Worm (Caenorhabditis elegans) whole organism, L3 larva: Measurements from ENCODE around the gene str-3.
A peak's percentile ranks its signal among the peaks of the same experiment; 100 is the strongest.

Experiments
- aly-2 ChIP-seq: fragments of 150-350 bp; optimal IDR thresholded peaks from 2 replicates; lab custom pipeline; 2014; ENCODE audit warnings: missing biosample characterization, missing genetic modification characterization
- ama-1 ChIP-seq: fragments of 150-350 bp; optimal IDR thresholded peaks from 2 replicates; lab custom pipeline; 2018
- ceh-28 ChIP-seq: fragments of 150-350 bp; optimal IDR thresholded peaks from 2 replicates; lab custom pipeline; 2014; ENCODE audit warnings: missing biosample characterization, missing genetic modification reagents, missing genetic modification characterization
- ceh-9 ChIP-seq: sonication (generic microtip); optimal IDR thresholded peaks from 2 replicates; lab custom pipeline; 2018; ENCODE audit warnings: missing biosample characterization, missing genetic modification characterization
- daf-12 ChIP-seq: fragments of 150-350 bp; optimal IDR thresholded peaks from 2 replicates; lab custom pipeline; 2014; ENCODE audit warnings: missing biosample characterization, missing genetic modification reagents, missing genetic modification characterization
- egl-5 ChIP-seq: fragments of 150-350 bp; optimal IDR thresholded peaks from 2 replicates; lab custom pipeline; 2017; ENCODE audit warnings: missing biosample characterization, missing genetic modification reagents, missing genetic modification characterization, inconsistent platforms
- eor-1 ChIP-seq, 2 experiments: fragments of 150-350 bp; optimal IDR thresholded peaks; 2 replicates each; lab custom pipeline; 2014 to 2018; ENCODE audit warnings: missing biosample characterization in 2 of 2, missing genetic modification characterization in 2 of 2
- fkh-10 ChIP-seq: sonication (generic microtip); optimal IDR thresholded peaks from 2 replicates; lab custom pipeline; 2017; ENCODE audit warnings: missing biosample characterization, missing genetic modification reagents, missing genetic modification characterization
- fos-1 ChIP-seq: fragments of 150-350 bp; optimal IDR thresholded peaks from 2 replicates; lab custom pipeline; 2014; ENCODE audit warnings: missing biosample characterization, missing genetic modification characterization
- hmg-11 ChIP-seq: sonication (generic microtip); optimal IDR thresholded peaks from 2 replicates; lab custom pipeline; 2016; ENCODE audit warnings: missing genetic modification characterization, missing compliant biosample characterization
- jun-1 ChIP-seq: fragments of 150-350 bp; optimal IDR thresholded peaks from 2 replicates; lab custom pipeline; 2014; ENCODE audit warnings: missing biosample characterization, missing genetic modification reagents, missing genetic modification characterization
- lin-15B ChIP-seq: fragments of 150-350 bp; optimal IDR thresholded peaks from 2 replicates; lab custom pipeline; 2014; ENCODE audit warnings: missing biosample characterization, missing genetic modification characterization
- lin-39 ChIP-seq: fragments of 150-350 bp; optimal IDR thresholded peaks from 2 replicates; lab custom pipeline; 2018; ENCODE audit warnings: missing biosample characterization, missing genetic modification reagents, missing genetic modification characterization
- lsy-12 ChIP-seq: sonication (generic microtip); optimal IDR thresholded peaks from 2 replicates; lab custom pipeline; 2016; ENCODE audit warnings: mild to moderate bottlenecking, missing genetic modification characterization, missing compliant biosample characterization
- mdl-1 ChIP-seq: fragments of 150-350 bp; optimal IDR thresholded peaks from 2 replicates; lab custom pipeline; 2014; ENCODE audit warnings: missing biosample characterization, missing genetic modification characterization
- mml-1 ChIP-seq: fragments of 150-350 bp; sonication (generic microtip); optimal IDR thresholded peaks from 3 replicates; lab custom pipeline; 2014; ENCODE audit warnings: missing biosample characterization, missing genetic modification characterization
- nfya-1 ChIP-seq: sonication (generic microtip); optimal IDR thresholded peaks from 2 replicates; lab custom pipeline; 2017; ENCODE audit warnings: missing genetic modification characterization, mild to moderate bottlenecking, missing compliant biosample characterization, antibody characterized with exemption, moderate library complexity; ENCODE audit not compliant: insufficient read depth
- nhr-11 ChIP-seq: fragments of 150-350 bp; optimal IDR thresholded peaks from 2 replicates; lab custom pipeline; 2014; ENCODE audit warnings: missing biosample characterization, missing genetic modification characterization
- nhr-12 ChIP-seq: fragments of 150-350 bp; optimal IDR thresholded peaks from 2 replicates; lab custom pipeline; 2014; ENCODE audit warnings: missing biosample characterization, missing genetic modification characterization
- nhr-237 ChIP-seq: fragments of 150-350 bp; optimal IDR thresholded peaks from 2 replicates; lab custom pipeline; 2014; ENCODE audit warnings: missing biosample characterization, missing genetic modification characterization
- nhr-28 ChIP-seq: fragments of 150-350 bp; optimal IDR thresholded peaks from 2 replicates; lab custom pipeline; 2014; ENCODE audit warnings: missing biosample characterization, missing genetic modification characterization
- nhr-43 ChIP-seq: sonication (generic microtip); optimal IDR thresholded peaks from 2 replicates; lab custom pipeline; 2016; ENCODE audit warnings: mild to moderate bottlenecking, missing genetic modification characterization, missing compliant biosample characterization; ENCODE audit not compliant: poor library complexity, severe bottlenecking
- pha-4 ChIP-seq: fragments of 150-350 bp; optimal IDR thresholded peaks from 2 replicates; lab custom pipeline; 2014; ENCODE audit warnings: missing biosample characterization, missing genetic modification reagents, missing genetic modification characterization
- skn-1 ChIP-seq: fragments of 150-350 bp; optimal IDR thresholded peaks from 2 replicates; lab custom pipeline; 2014; ENCODE audit warnings: missing biosample characterization, missing genetic modification characterization
- tbx-2 ChIP-seq: sonication (generic microtip); optimal IDR thresholded peaks from 2 replicates; lab custom pipeline; 2016; ENCODE audit warnings: mild to moderate bottlenecking, missing genetic modification characterization, missing compliant biosample characterization
- unc-39 ChIP-seq: sonication (generic microtip); optimal IDR thresholded peaks from 4 replicates; lab custom pipeline; 2017; ENCODE audit warnings: missing biosample characterization, missing genetic modification characterization
- unc-62 ChIP-seq: fragments of 150-350 bp; sonication (generic microtip); optimal IDR thresholded peaks from 4 replicates; lab custom pipeline; 2014; ENCODE audit warnings: missing biosample characterization, missing genetic modification reagents, missing genetic modification characterization
- zag-1 ChIP-seq: fragments of 150-350 bp; optimal IDR thresholded peaks from 2 replicates; lab custom pipeline; 2014; ENCODE audit warnings: missing biosample characterization, missing genetic modification characterization

The str-3 gene

DNA sequence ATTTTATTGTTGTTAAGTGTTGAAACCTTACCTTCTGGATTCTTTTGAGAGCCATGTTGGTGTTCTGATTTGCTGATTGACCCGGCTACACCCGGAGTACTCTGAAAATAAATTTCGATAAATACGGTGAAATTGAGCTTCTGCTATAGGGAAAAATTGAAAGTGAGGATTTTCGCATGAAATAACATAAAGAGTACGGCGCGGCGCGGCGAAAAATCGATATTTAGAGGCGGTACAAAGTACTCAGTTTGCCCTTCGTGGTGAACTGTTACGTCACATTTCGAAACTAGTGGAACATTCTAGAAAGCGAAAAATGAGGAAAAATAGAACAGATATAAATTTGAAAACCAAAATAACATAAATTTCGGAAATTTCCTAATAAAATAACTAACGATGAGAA, 18.0 kb downstream of the str-3 start, which contains the start of gene let-70:
TSS of gene let-70 (minus strand) at position 101 of the 400 bp plus-strand sequence.
- TF ChIP-seq skn-1 = no peak
- no peak for TF ChIP-seq mdl-1 (tag; lab: Kevin White, UChicago)
- TF ChIP-seq hmg-11 (tag; lab: Kevin White, UChicago) = no peak
- no peak for TF ChIP-seq mml-1 (tag; lab: Kevin White, UChicago)
- TF ChIP-seq fos-1 (tag; lab: Kevin White, UChicago) = no peak
- no peak for TF ChIP-seq unc-62 (GFP tag; lab: Kevin White, UChicago)
- TF ChIP-seq ceh-28 (tag; lab: Kevin White, UChicago) = no peak
- no peak for TF ChIP-seq zag-1 (tag; lab: Kevin White, UChicago)
- TF ChIP-seq tbx-2 (tag; lab: Kevin White, UChicago) = no peak
- no peak for TF ChIP-seq eor-1 (tag; optimal IDR thresholded peaks at IDR 0.05; lab: Kevin White, UChicago)
- no peak for TF ChIP-seq nhr-28
- no peak for TF ChIP-seq jun-1
- TF ChIP-seq fkh-10 (GFP tag; lab: Kevin White, UChicago) = no peak
- no peak for TF ChIP-seq nhr-12

DNA sequence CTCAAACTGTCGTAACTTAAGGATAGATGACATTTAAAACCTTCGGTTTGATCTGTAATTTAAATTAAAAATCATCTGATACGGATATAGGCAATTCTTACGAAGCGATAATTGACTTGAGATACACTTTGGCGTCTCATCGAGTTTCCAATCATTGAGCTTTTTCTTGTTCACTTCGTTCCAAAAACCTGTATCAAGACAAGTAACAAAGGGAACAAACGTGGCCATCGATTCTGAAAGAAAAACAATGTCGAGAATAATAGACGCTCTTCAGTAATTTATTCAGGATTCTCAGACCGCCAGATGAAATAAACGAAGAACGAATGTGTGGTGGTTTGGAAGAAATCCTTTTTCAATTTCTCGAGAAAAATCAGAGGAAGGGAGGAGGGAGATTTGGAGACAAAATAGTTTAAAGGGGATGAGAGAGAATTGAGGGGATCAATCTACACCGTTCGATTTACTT, 19.3 kb downstream of the str-3 start, which contains the start of gene atg-7:
TSS of gene atg-7 (minus strand) at position 233 of the 463 bp plus-strand sequence.
- TF ChIP-seq lin-39 (no peak), mml-1 (tag; lab: Kevin White, UChicago) (no peak), fkh-10 (GFP tag; lab: Kevin White, UChicago) (no peak), ama-1 (lab: Kevin White, UChicago) (peak; percentile 94), pha-4 (peak; percentile 13), zag-1 (tag; lab: Kevin White, UChicago) (no peak), lsy-12 (peak; percentile 18)

DNA sequence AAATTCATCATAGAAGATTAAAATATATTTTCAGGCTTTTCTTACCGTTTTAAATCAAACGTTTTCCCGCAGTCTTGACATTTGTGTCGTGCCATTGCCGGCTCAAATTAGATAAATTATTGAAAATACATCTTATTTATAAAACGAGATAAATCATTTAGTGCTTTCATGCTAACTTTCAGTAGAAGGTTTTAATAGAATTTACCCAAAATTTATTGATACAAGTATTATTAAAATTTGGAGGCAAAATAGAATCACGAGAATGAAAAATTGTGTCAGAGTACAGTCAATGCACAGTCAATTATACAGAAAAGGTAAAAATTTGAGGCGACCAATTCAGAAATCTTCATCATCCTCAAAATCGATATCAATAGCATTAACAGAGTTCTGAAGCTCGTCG, 21.7 kb downstream of the str-3 start, which contains the start of gene Y5F2A.4:
TSS of gene Y5F2A.4 (minus strand) at position 101 of the 400 bp plus-strand sequence.
- no peak for TF ChIP-seq unc-39 (tag; lab: Kevin White, UChicago)
- TF ChIP-seq jun-1 = no peak
- no peak for TF ChIP-seq mml-1 (tag; lab: Kevin White, UChicago)
- TF ChIP-seq daf-12 = no peak
- TF ChIP-seq hmg-11 (tag; lab: Kevin White, UChicago) = no peak
- no peak for TF ChIP-seq lin-39
- TF ChIP-seq nhr-12 = no peak

DNA sequence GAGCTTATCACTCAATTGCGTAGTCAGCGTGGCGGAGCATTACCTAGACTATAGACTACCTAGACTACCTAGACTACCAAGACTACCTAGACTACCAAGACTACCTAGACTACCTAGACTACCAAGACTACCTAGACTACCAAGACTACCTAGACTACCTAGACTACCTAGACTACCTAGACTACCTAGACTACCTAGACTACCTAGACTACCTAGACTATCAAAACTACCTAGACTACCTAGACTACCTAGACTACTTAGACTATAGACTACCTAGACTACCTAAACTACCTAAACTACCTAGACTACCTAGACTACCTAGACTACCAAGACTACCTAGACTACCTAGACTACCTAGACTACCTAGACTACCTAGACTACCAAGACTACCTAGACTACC, 29.3 kb downstream of the str-3 start:
- TF ChIP-seq nhr-237 (peak; percentile 91), nhr-43 (tag; lab: Kevin White, UChicago) (peak; percentile 49)

ce11 chrIV:11068314-11068713, 31.9 kb downstream of the str-3 start:
- TF ChIP-seq nfya-1 (tag; lab: Kevin White, UChicago) (peak; percentile 47), egl-5 (peak; percentile 40), unc-62 (GFP tag; lab: Kevin White, UChicago) (peak; percentile 83), nhr-11 (peak; percentile 68), lsy-12 (no peak), ceh-9 (tag; lab: Kevin White, UChicago) (no peak), tbx-2 (tag; lab: Kevin White, UChicago) (no peak), lin-15B (tag; lab: Kevin White, UChicago) (no peak), mdl-1 (tag; lab: Kevin White, UChicago) (no peak)
- TF ChIP-seq, all 47 proteins: peak for 4

ce11 chrIV:11067003-11067402, 33.2 kb downstream of the str-3 start, which contains the start of gene ttr-17:
Gene ttr-17 (minus strand): TSS chrIV:11067026.
- peak; percentile 4 for TF ChIP-seq nfya-1 (tag; lab: Kevin White, UChicago)
- TF ChIP-seq fos-1 (tag; lab: Kevin White, UChicago) = no peak

DNA sequence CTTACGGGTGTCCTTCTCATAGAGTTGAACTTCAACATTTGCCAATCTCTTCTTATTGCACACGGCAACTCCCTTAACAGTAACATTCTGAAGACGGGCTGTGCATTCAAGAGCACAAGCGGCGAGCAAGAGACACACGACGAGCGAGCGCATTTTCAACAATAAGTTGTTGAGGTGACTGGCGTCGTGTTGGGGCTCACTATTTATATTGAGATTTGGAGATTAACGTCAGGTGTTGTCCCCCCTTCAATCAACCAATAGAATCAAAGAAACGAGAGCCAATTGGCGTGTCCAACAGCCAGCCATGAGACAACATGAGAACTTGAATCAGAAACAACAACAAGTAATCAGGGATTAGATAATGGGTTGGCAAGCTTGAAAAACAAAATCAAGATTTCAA, 36.2 kb downstream of the str-3 start, which contains the start of gene ttr-16:
TSS of gene ttr-16 (minus strand) at position 176 of the 400 bp plus-strand sequence.
- peak; percentile 63 for TF ChIP-seq egl-5
- TF ChIP-seq nfya-1 (tag; lab: Kevin White, UChicago) = peak; percentile 84
- no peak for TF ChIP-seq aly-2
- peak; percentile 55 for TF ChIP-seq ama-1 (lab: Kevin White, UChicago)
